Worm (Caenorhabditis elegans) whole organism, young adult: Measurements from ENCODE around the gene C07E3.10.

Experiments
- B0019.2 ChIP-seq: fragments of 200-800 bp; sonication (Bioruptor generic); conservative IDR thresholded peaks from 2 replicates; pipeline ENCODE4 v1.3.6; 2022; ENCODE audit warnings: missing genetic modification reagents, missing genetic modification characterization, missing compliant biosample characterization
- B0336.3 ChIP-seq: fragments of 200-800 bp; sonication (Bioruptor generic); IDR thresholded peaks from 2 replicates; pipeline ENCODE4 v1.3.6; 2022; ENCODE audit warnings: missing genetic modification characterization, missing compliant biosample characterization
- D2030.7 ChIP-seq: fragments of 200-800 bp; sonication (Bioruptor generic); IDR thresholded peaks from 2 replicates; pipeline ENCODE4 v1.3.6; 2022; ENCODE audit warnings: missing genetic modification reagents, missing genetic modification characterization, missing compliant biosample characterization
- Y53F4B.3 ChIP-seq: fragments of 200-800 bp; sonication (Bioruptor generic); IDR thresholded peaks from 2 replicates; pipeline ENCODE4 v1.3.6; 2022; ENCODE audit warnings: missing genetic modification reagents, missing genetic modification characterization, missing compliant biosample characterization
- akir-1 ChIP-seq: fragments of 200-800 bp; sonication (Bioruptor generic); optimal IDR thresholded peaks from 2 replicates; lab custom pipeline; 2018; ENCODE audit warnings: mild to moderate bottlenecking, missing genetic modification characterization, moderate library complexity, missing compliant biosample characterization
- aptf-2 ChIP-seq: fragments of 200-800 bp; sonication (Bioruptor generic); conservative IDR thresholded peaks from 2 replicates; pipeline ENCODE4 v1.3.6; 2022; ENCODE audit warnings: missing genetic modification reagents, missing genetic modification characterization, missing compliant biosample characterization
- egrh-3 ChIP-seq: fragments of 200-800 bp; sonication (Bioruptor generic); IDR thresholded peaks from 2 replicates; pipeline ENCODE4 v1.3.6; 2022; ENCODE audit warnings: missing genetic modification reagents, missing genetic modification characterization, missing compliant biosample characterization
- repo-1 ChIP-seq: sonication (generic microtip); optimal IDR thresholded peaks from 2 replicates; lab custom pipeline; 2017; ENCODE audit warnings: mild to moderate bottlenecking, missing genetic modification characterization, missing compliant biosample characterization
- unc-62 ChIP-seq: fragments of 150-350 bp; optimal IDR thresholded peaks from 2 replicates; lab custom pipeline; 2014; ENCODE audit warnings: missing biosample characterization, missing genetic modification reagents, missing genetic modification characterization

ce11 chrII:10350487-10350886 is 4.3 kb downstream of the C07E3.10 start, which contains the start of gene C07E3.9:
- TF ChIP-seq unc-62 (no peak), repo-1 (tag; lab: Kevin White, UChicago) (no peak), aptf-2 (no peak), D2030.7 (GFP tag; lab: Robert Waterston, UW) (no peak), akir-1 (no peak), egrh-3 (GFP tag; lab: Robert Waterston, UW) (no peak), B0019.2 (GFP tag; lab: Robert Waterston, UW) (no peak), Y53F4B.3 (no peak), B0336.3 (GFP tag; lab: Robert Waterston, UW) (no peak)
